Fruit fly (Drosophila melanogaster) whole organism, embryonic: Measurements from ENCODE around the gene CG15365.

ENCODE experiments used
- Antp ChIP-seq: fragments of 200-800 bp; sonication (Bioruptor generic); optimal IDR thresholded peaks from 3 replicates; lab custom pipeline; 2016; ENCODE audit warnings: missing biosample characterization, missing genetic modification characterization
- CG10274 ChIP-seq: fragments of 200-800 bp; sonication (Bioruptor generic); optimal IDR thresholded peaks from 3 replicates; lab custom pipeline; 2017; ENCODE audit warnings: missing biosample characterization, mild to moderate bottlenecking, missing genetic modification characterization
- CG10565 ChIP-seq: fragments of 200-800 bp; sonication (Bioruptor generic); optimal IDR thresholded peaks from 3 replicates; lab custom pipeline; 2016; ENCODE audit warnings: missing biosample characterization, mild to moderate bottlenecking, missing genetic modification characterization
- CG11093 ChIP-seq: fragments of 200-800 bp; sonication (Bioruptor generic); IDR thresholded peaks from 3 replicates; pipeline ENCODE4 v1.3.6; 2022; ENCODE audit warnings: missing biosample characterization, missing genetic modification characterization
- CG11504 ChIP-seq: fragments of 200-800 bp; sonication (Bioruptor generic); optimal IDR thresholded peaks from 3 replicates; lab custom pipeline; 2019; ENCODE audit warnings: missing biosample characterization, mild to moderate bottlenecking, missing genetic modification characterization, moderate library complexity
- CG16863 ChIP-seq: fragments of 200-800 bp; sonication (Bioruptor generic); optimal IDR thresholded peaks from 3 replicates; lab custom pipeline; 2016; ENCODE audit warnings: missing biosample characterization, missing genetic modification characterization
- CG18262 ChIP-seq: fragments of 200-800 bp; optimal IDR thresholded peaks from 3 replicates; lab custom pipeline; 2019; ENCODE audit warnings: missing biosample characterization, mild to moderate bottlenecking, missing genetic modification characterization, moderate library complexity
- CG18764 ChIP-seq: fragments of 200-800 bp; sonication (Bioruptor generic); optimal IDR thresholded peaks from 3 replicates; lab custom pipeline; 2016; ENCODE audit warnings: missing biosample characterization, missing genetic modification characterization
- CG2678 ChIP-seq: fragments of 200-800 bp; sonication (Bioruptor generic); optimal IDR thresholded peaks from 3 replicates; lab custom pipeline; 2019; ENCODE audit warnings: missing biosample characterization, mild to moderate bottlenecking, missing genetic modification characterization, moderate library complexity
- CG30431 ChIP-seq: fragments of 200-800 bp; sonication (Bioruptor generic); optimal IDR thresholded peaks from 2 replicates; lab custom pipeline; 2017; ENCODE audit warnings: missing biosample characterization, missing genetic modification characterization
- CG3163 ChIP-seq: fragments of 200-800 bp; sonication (Bioruptor generic); optimal IDR thresholded peaks from 3 replicates; lab custom pipeline; 2016; ENCODE audit warnings: missing biosample characterization, missing genetic modification characterization
- CG32767 ChIP-seq: fragments of 200-800 bp; sonication (Bioruptor generic); IDR thresholded peaks from 2 replicates; pipeline ENCODE4 v1.3.6; 2022; ENCODE audit warnings: missing biosample characterization, missing genetic modification characterization
- CG6689 ChIP-seq: fragments of 200-800 bp; sonication (Bioruptor generic); IDR thresholded peaks from 2 replicates; pipeline ENCODE4 v1.3.6; 2022; ENCODE audit warnings: missing biosample characterization, missing genetic modification characterization
- CG7786 ChIP-seq: fragments of 200-800 bp; sonication (Bioruptor generic); optimal IDR thresholded peaks from 2 replicates; lab custom pipeline; 2016; ENCODE audit warnings: missing biosample characterization, missing genetic modification characterization
- CG8359 ChIP-seq: fragments of 200-800 bp; sonication (Bioruptor generic); optimal IDR thresholded peaks from 2 replicates; lab custom pipeline; 2017; ENCODE audit warnings: missing biosample characterization, mild to moderate bottlenecking, missing genetic modification characterization, borderline replicate concordance
- CkIIα-i1 ChIP-seq: fragments of 200-800 bp; sonication (Bioruptor generic); IDR thresholded peaks from 2 replicates; pipeline ENCODE4 v1.3.6; 2022; ENCODE audit warnings: missing biosample characterization, missing genetic modification characterization
- Dip2 ChIP-seq: fragments of 200-800 bp; sonication (Bioruptor generic); IDR thresholded peaks from 2 replicates; pipeline ENCODE4 v1.3.6; 2022; ENCODE audit warnings: missing biosample characterization, missing genetic modification characterization
- Dp ChIP-seq: fragments of 200-800 bp; sonication (Bioruptor generic); optimal IDR thresholded peaks from 2 replicates; lab custom pipeline; 2018; ENCODE audit warnings: missing biosample characterization, mild to moderate bottlenecking, missing genetic modification characterization, moderate library complexity
- E2f2 ChIP-seq: fragments of 200-800 bp; sonication (Bioruptor generic); IDR thresholded peaks from 2 replicates; pipeline ENCODE4 v1.3.6; 2022; ENCODE audit warnings: missing biosample characterization, missing genetic modification characterization
- Eip74EF ChIP-seq, 2 experiments: fragments of 200-800 bp in 1 of 2; fragments of >200 bp in 1 of 2; sonication (Bioruptor generic) in 1 of 2; optimal IDR thresholded peaks; 2 replicates each; lab custom pipeline; 2017 to 2019; ENCODE audit warnings: missing biosample characterization in 2 of 2, missing genetic modification characterization in 2 of 2, mild to moderate bottlenecking in 1 of 2, moderate library complexity in 1 of 2
- Ets97D ChIP-seq: fragments of 200-800 bp; sonication (Bioruptor generic); optimal IDR thresholded peaks from 3 replicates; lab custom pipeline; 2016; ENCODE audit warnings: missing biosample characterization, missing genetic modification characterization
- Gug ChIP-seq: fragments of 200-800 bp; sonication (Bioruptor generic); IDR thresholded peaks from 4 replicates; pipeline ENCODE4 v1.3.6; 2022; ENCODE audit warnings: missing biosample characterization, missing genetic modification characterization
- HLH3B ChIP-seq: fragments of 200-800 bp; sonication (Bioruptor generic); IDR thresholded peaks from 2 replicates; pipeline ENCODE4 v1.3.6; 2022; ENCODE audit warnings: missing biosample characterization, missing genetic modification characterization
- Hey ChIP-seq: fragments of 200-800 bp; sonication (Bioruptor generic); optimal IDR thresholded peaks from 3 replicates; lab custom pipeline; 2018; ENCODE audit warnings: missing biosample characterization, mild to moderate bottlenecking, missing genetic modification characterization
- HmgZ ChIP-seq: fragments of 200-800 bp; sonication (Bioruptor generic); optimal IDR thresholded peaks from 2 replicates; lab custom pipeline; 2018; ENCODE audit warnings: missing biosample characterization, mild to moderate bottlenecking, missing genetic modification characterization
- MESR4 ChIP-seq: fragments of 200-800 bp; sonication (Bioruptor generic); optimal IDR thresholded peaks from 2 replicates; lab custom pipeline; 2018; ENCODE audit warnings: missing biosample characterization, mild to moderate bottlenecking, missing genetic modification characterization, moderate library complexity
- Max ChIP-seq: fragments of 200-800 bp; sonication (Bioruptor generic); optimal IDR thresholded peaks from 2 replicates; lab custom pipeline; 2016; ENCODE audit warnings: missing biosample characterization, mild to moderate bottlenecking, missing genetic modification characterization
- NC2α ChIP-seq: fragments of 200-800 bp; sonication (Bioruptor generic); optimal IDR thresholded peaks from 2 replicates; lab custom pipeline; 2016; ENCODE audit warnings: missing biosample characterization, missing genetic modification characterization
- Sry-δ ChIP-seq: fragments of 200-800 bp; sonication (Bioruptor generic); optimal IDR thresholded peaks from 2 replicates; lab custom pipeline; 2016; ENCODE audit warnings: missing biosample characterization, missing genetic modification characterization
- az2 ChIP-seq: fragments of 200-800 bp; sonication (Bioruptor generic); optimal IDR thresholded peaks from 3 replicates; lab custom pipeline; 2016; ENCODE audit warnings: missing biosample characterization, missing genetic modification characterization
- bigmax ChIP-seq: fragments of 200-800 bp; sonication (Bioruptor generic); optimal IDR thresholded peaks from 2 replicates; lab custom pipeline; 2018; ENCODE audit warnings: missing biosample characterization, mild to moderate bottlenecking, missing genetic modification characterization
- br ChIP-seq: fragments of >200 bp; optimal IDR thresholded peaks from 2 replicates; lab custom pipeline; 2017
- croc ChIP-seq: fragments of 200-800 bp; sonication (Bioruptor generic); conservative IDR thresholded peaks from 3 replicates; pipeline ENCODE4 v1.3.6; 2022; ENCODE audit warnings: missing biosample characterization, missing genetic modification characterization
- da ChIP-seq: fragments of 200-800 bp; sonication (Bioruptor generic); optimal IDR thresholded peaks from 2 replicates; lab custom pipeline; 2016; ENCODE audit warnings: missing biosample characterization, missing genetic modification characterization
- danr ChIP-seq: fragments of 200-800 bp; sonication (Bioruptor generic); IDR thresholded peaks from 2 replicates; pipeline ENCODE4 v1.3.6; 2022; ENCODE audit warnings: missing biosample characterization, missing genetic modification characterization
- dmrt99B ChIP-seq: fragments of 200-800 bp; sonication (Bioruptor generic); optimal IDR thresholded peaks from 2 replicates; lab custom pipeline; 2018; ENCODE audit warnings: missing biosample characterization, mild to moderate bottlenecking, missing genetic modification characterization, moderate library complexity
- gem ChIP-seq: fragments of 200-800 bp; sonication (Bioruptor generic); optimal IDR thresholded peaks from 2 replicates; lab custom pipeline; 2019; ENCODE audit warnings: missing biosample characterization, mild to moderate bottlenecking, missing genetic modification characterization, moderate library complexity
- jigr1 ChIP-seq: fragments of 200-800 bp; sonication (Bioruptor generic); IDR thresholded peaks from 3 replicates; pipeline ENCODE4 v1.3.6; 2022; ENCODE audit warnings: missing biosample characterization, missing genetic modification characterization
- nerfin-2 ChIP-seq: fragments of 200-800 bp; sonication (Bioruptor generic); IDR thresholded peaks from 2 replicates; pipeline ENCODE4 v1.3.6; 2022; ENCODE audit warnings: missing biosample characterization, missing genetic modification characterization; ENCODE audit not compliant: partially characterized antibody
- nmo ChIP-seq: fragments of 200-800 bp; sonication (Bioruptor generic); optimal IDR thresholded peaks from 2 replicates; lab custom pipeline; 2018; ENCODE audit warnings: missing biosample characterization, mild to moderate bottlenecking, missing genetic modification characterization, moderate library complexity
- peb ChIP-seq: fragments of 200-800 bp; sonication (Bioruptor generic); IDR thresholded peaks from 2 replicates; pipeline ENCODE4 v1.3.6; 2022; ENCODE audit warnings: missing biosample characterization, missing genetic modification characterization
- pita ChIP-seq: fragments of 200-800 bp; sonication (Bioruptor generic); optimal IDR thresholded peaks from 2 replicates; lab custom pipeline; 2017; ENCODE audit warnings: missing biosample characterization, mild to moderate bottlenecking, missing genetic modification characterization
- sens ChIP-seq: fragments of 200-800 bp; sonication (Bioruptor generic); peaks from one replicate; lab custom pipeline; 2016; ENCODE audit warnings: missing biosample characterization, missing genetic modification characterization
- seq ChIP-seq: fragments of 200-800 bp; sonication (Bioruptor generic); IDR thresholded peaks from 2 replicates; pipeline ENCODE4 v1.3.6; 2022; ENCODE audit warnings: missing biosample characterization, missing genetic modification characterization
- stc ChIP-seq: fragments of 200-800 bp; sonication (Bioruptor generic); IDR thresholded peaks from 2 replicates; pipeline ENCODE4 v1.3.6; 2022; ENCODE audit warnings: missing biosample characterization, missing genetic modification characterization
- stwl ChIP-seq: fragments of 200-800 bp; sonication (Bioruptor generic); optimal IDR thresholded peaks from 3 replicates; lab custom pipeline; 2018; ENCODE audit warnings: missing biosample characterization, mild to moderate bottlenecking, missing genetic modification characterization, moderate library complexity
- tx ChIP-seq: fragments of 200-800 bp; sonication (Bioruptor generic); optimal IDR thresholded peaks from 2 replicates; lab custom pipeline; 2016; ENCODE audit warnings: missing biosample characterization, missing genetic modification characterization
- vvl ChIP-seq: fragments of 200-800 bp; sonication (Bioruptor generic); IDR thresholded peaks from 2 replicates; pipeline ENCODE4 v1.3.6; 2022; ENCODE audit warnings: missing biosample characterization, missing genetic modification characterization
- wek ChIP-seq: fragments of 200-800 bp; sonication (Bioruptor generic); optimal IDR thresholded peaks from 3 replicates; lab custom pipeline; 2018; ENCODE audit warnings: missing biosample characterization, mild to moderate bottlenecking, missing genetic modification characterization, moderate library complexity
- zfh1 ChIP-seq: fragments of 200-800 bp; sonication (Bioruptor generic); IDR thresholded peaks from 3 replicates; pipeline ENCODE4 v1.3.6; 2022; ENCODE audit warnings: missing biosample characterization, missing genetic modification characterization

The CG15365 gene

DNA sequence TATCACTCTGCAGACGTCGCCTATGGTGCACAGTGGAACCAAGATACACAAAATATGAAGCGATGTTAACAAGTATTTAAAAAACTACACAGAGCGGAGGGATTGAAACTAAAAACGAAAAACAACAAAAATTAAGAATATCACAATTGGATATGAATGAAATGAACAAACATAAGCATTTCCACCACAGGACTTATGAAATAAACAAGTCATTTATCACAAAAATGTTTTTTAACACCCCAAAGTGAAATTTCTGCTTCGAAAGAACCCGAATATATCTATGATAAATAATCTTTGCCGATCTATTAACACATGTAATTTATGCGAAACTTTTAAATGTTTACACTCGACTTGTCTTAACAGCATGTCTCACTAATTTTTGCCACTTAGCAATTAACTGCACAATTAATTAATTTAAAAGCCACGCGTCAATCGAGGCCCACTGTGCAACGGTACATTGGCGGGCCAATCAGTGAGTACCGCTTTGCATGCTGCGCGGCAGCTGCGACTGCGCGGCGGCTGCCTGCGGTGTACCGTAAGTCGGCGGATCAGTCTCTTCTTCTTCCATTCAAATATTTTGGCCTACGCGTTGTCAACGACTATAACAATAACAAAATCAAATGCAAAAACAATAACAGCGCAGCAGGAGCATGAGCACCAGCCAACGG lies 25.9 kb downstream of the CG15365 start (continued):
- TF ChIP-seq danr (GFP tag; lab: Robert Waterston, UW) (peak; percentile 34; the same call in 1 of the 2 replicates), zfh1 (GFP tag; lab: Robert Waterston, UW) (0 out of 3 replicates have a peak, but pooled peaks have one; percentile 50), CG30431 (GFP tag; lab: Kevin White, UChicago) (peak; percentile 46), E2f2 (GFP tag; lab: Robert Waterston, UW) (peak; percentile 15; the same call in 1 of the 2 replicates), CG11093 (peak; percentile 61; the same call in 2 of the 3 replicates), HLH3B (0 out of 2 replicates have a peak, but pooled peaks have one; percentile 44), az2 (GFP tag; lab: Kevin White, UChicago) (peak; percentile 56), gem (tag; lab: Kevin White, UChicago) (peak; percentile 72), dmrt99B (peak; percentile 67), nmo (GFP tag; lab: Kevin White, UChicago) (peak; percentile 85), peb (GFP tag; lab: Robert Waterston, UW) (0 out of 2 replicates have a peak, but pooled peaks have one; percentile 23), stc (GFP tag; lab: Robert Waterston, UW) (no peak), CG16863 (GFP tag; lab: Kevin White, UChicago) (peak; percentile 33), Max (peak; percentile 30), Antp (GFP tag; lab: Kevin White, UChicago) (peak; percentile 42), Dip2 (GFP tag; lab: Robert Waterston, UW) (no peak), CG10565 (GFP tag; lab: Kevin White, UChicago) (no peak), croc (GFP tag; lab: Robert Waterston, UW) (peak; percentile 62; the same call in 1 of the 3 replicates)

DNA sequence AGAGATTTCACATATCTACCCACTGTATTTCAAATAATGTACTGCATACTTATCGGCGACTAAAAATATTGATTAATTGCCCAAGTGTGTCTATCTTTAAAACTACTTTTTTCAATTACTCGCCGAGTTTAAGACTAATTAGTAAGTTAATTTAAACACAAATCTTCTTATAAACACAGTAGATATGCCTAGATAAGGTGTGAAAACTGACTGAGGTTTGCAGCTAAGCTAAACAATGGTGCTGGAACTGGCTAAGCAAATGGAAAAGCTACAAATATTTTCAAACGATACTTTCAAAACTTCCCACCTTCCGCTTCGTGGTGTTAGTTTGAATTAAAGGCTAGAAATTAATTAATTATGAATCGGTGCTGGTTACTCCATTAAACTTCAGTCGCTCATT lies 26.9 kb downstream of the CG15365 start:
- TF ChIP-seq CG2678 (tag; lab: Kevin White, UChicago) = no peak
- TF ChIP-seq Eip74EF (GFP tag; optimal IDR thresholded peaks at IDR 0.05; lab: Kevin White, UChicago) = no peak
- peak; percentile 83 for TF ChIP-seq sens
- TF ChIP-seq da = no peak
- no peak for TF ChIP-seq CG18764 (GFP tag; lab: Kevin White, UChicago)
- TF ChIP-seq Dp (GFP tag; lab: Kevin White, UChicago) = peak; percentile 53
- TF ChIP-seq CG7786 (GFP tag; lab: Kevin White, UChicago) = no peak
- TF ChIP-seq CG3163 (GFP tag; lab: Kevin White, UChicago) = no peak
- TF ChIP-seq CG18262 (tag; lab: Kevin White, UChicago) = no peak
- no peak for TF ChIP-seq br
- no peak for TF ChIP-seq nerfin-2 (GFP tag; lab: Robert Waterston, UW)
- TF ChIP-seq CG11504 = peak; percentile 16
- TF ChIP-seq Gug (GFP tag; lab: Robert Waterston, UW) = no peak
- TF ChIP-seq seq (GFP tag; lab: Robert Waterston, UW) = no peak
- TF ChIP-seq tx (GFP tag; lab: Kevin White, UChicago) = no peak
- no peak for TF ChIP-seq CG8359
- TF ChIP-seq bigmax = no peak
- TF ChIP-seq wek (GFP tag; lab: Kevin White, UChicago) = no peak
- TF ChIP-seq CG6689 (GFP tag; lab: Robert Waterston, UW) = no peak
- TF ChIP-seq CG32767 (GFP tag; lab: Robert Waterston, UW) = no peak
- TF ChIP-seq jigr1 = no peak
- TF ChIP-seq HmgZ = peak; percentile 34
- TF ChIP-seq Sry-δ (GFP tag; lab: Kevin White, UChicago) = peak; percentile 20
- no peak for TF ChIP-seq CG10274
- no peak for TF ChIP-seq NC2α (GFP tag; lab: Kevin White, UChicago)
- no peak for TF ChIP-seq Hey
- 0 out of 2 replicates have a peak, but pooled peaks have one; percentile 14 for TF ChIP-seq vvl
- TF ChIP-seq pita (GFP tag; lab: Kevin White, UChicago) = peak; percentile 73
- no peak for TF ChIP-seq MESR4 (GFP tag; lab: Kevin White, UChicago)
- peak; percentile 42 for TF ChIP-seq Ets97D (GFP tag; lab: Kevin White, UChicago)
- peak; percentile 34 for TF ChIP-seq stwl
- no peak for TF ChIP-seq CkIIα-i1
